Comparison of ENCODE assay signal across 1 fruit fly cellular context in genomic region chr3L:3390525-3390924, dm6.
A peak's percentile ranks its signal among the peaks of the same experiment; 100 is the strongest.
TF ChIP-seq lines count a peak whose summit lies in the region.

No protein-coding gene starts in this region.

TF ChIP-seq in whole organism, embryonic, 481 proteins besides CTCF, POLR2A, EP300 and RAD21 (continued from another document and continues in another):
- TF ChIP-seq odd (GFP tag; optimal IDR thresholded peaks at IDR 0.05; lab: Kevin White, UChicago) (no peak), bsh (GFP tag; optimal IDR thresholded peaks at IDR 0.05; lab: Kevin White, UChicago) (peak in 1 of 2 experiments; percentile 26), wek (GFP tag; optimal IDR thresholded peaks at IDR 0.05; lab: Kevin White, UChicago) (peak; percentile 56), D19A (tag; optimal IDR thresholded peaks at IDR 0.05; lab: Kevin White, UChicago) (no peak), abd-A (tag; optimal IDR thresholded peaks at IDR 0.05; lab: Kevin White, UChicago) (no peak), Gsc (GFP tag; IDR thresholded peaks at IDR 0.05; lab: Robert Waterston, UW) (no peak), aop (GFP tag; IDR thresholded peaks at IDR 0.05; lab: Robert Waterston, UW) (no peak), CG9437 (GFP tag; optimal IDR thresholded peaks at IDR 0.05; lab: Kevin White, UChicago) (no peak), CG8478 (optimal IDR thresholded peaks at IDR 0.05; lab: Kevin White, UChicago) (no peak), Lim3 (GFP tag; IDR thresholded peaks at IDR 0.05; lab: Robert Waterston, UW) (no peak), Blimp-1 (GFP tag; optimal IDR thresholded peaks at IDR 0.05; lab: Kevin White, UChicago) (no peak), D19B (GFP tag; optimal IDR thresholded peaks at IDR 0.05; lab: Kevin White, UChicago) (no peak), CG6765 (GFP tag; optimal IDR thresholded peaks at IDR 0.05; lab: Kevin White, UChicago) (peak; percentile 39), CG9215 (GFP tag; IDR thresholded peaks at IDR 0.05; lab: Robert Waterston, UW) (no peak), CG12071 (GFP tag; optimal IDR thresholded peaks at IDR 0.05; lab: Kevin White, UChicago) (peak; percentile 14), CG14441 (GFP tag; IDR thresholded peaks at IDR 0.05; lab: Robert Waterston, UW) (peak; percentile 38; the same call in 1 of the 2 replicates), klu (GFP tag; IDR thresholded peaks at IDR 0.05; lab: Robert Waterston, UW) (no peak), CG16863 (GFP tag; optimal IDR thresholded peaks at IDR 0.05; lab: Kevin White, UChicago) (no peak), pros (GFP tag; optimal IDR thresholded peaks at IDR 0.05; lab: Kevin White, UChicago) (no peak), inv (GFP tag; IDR thresholded peaks at IDR 0.05; lab: Robert Waterston, UW; ENCODE audit: partially characterized antibody) (no peak), NC2α (GFP tag; optimal IDR thresholded peaks at IDR 0.05; lab: Kevin White, UChicago) (no peak), CG17361 (GFP tag; IDR thresholded peaks at IDR 0.05; lab: Robert Waterston, UW) (no peak), CG4404 (GFP tag; IDR thresholded peaks at IDR 0.05; lab: Robert Waterston, UW) (no peak), CG9797 (GFP tag; optimal IDR thresholded peaks at IDR 0.05; lab: Kevin White, UChicago) (peak; percentile 1), dm (GFP tag; optimal IDR thresholded peaks at IDR 0.05; lab: Kevin White, UChicago) (no peak), Kr (GFP tag; optimal IDR thresholded peaks at IDR 0.05; lab: Kevin White, UChicago) (no peak), CG32767 (GFP tag; IDR thresholded peaks at IDR 0.05; lab: Robert Waterston, UW) (peak; percentile 40; the same call in 1 of the 2 replicates), CG30020 (tag; optimal IDR thresholded peaks at IDR 0.05; lab: Kevin White, UChicago) (no peak), sob (GFP tag; IDR thresholded peaks at IDR 0.05; lab: Robert Waterston, UW) (no peak), CG30431 (GFP tag; optimal IDR thresholded peaks at IDR 0.05; lab: Kevin White, UChicago) (no peak), CG12236 (GFP tag; optimal IDR thresholded peaks at IDR 0.05; lab: Kevin White, UChicago) (peak; percentile 3), org-1 (GFP tag; optimal IDR thresholded peaks at IDR 0.05; lab: Kevin White, UChicago) (peak; percentile 45), Hr3 (GFP tag; optimal IDR thresholded peaks at IDR 0.05; lab: Kevin White, UChicago) (no peak), twi (tag; optimal IDR thresholded peaks at IDR 0.05; lab: Kevin White, UChicago) (no peak), vvl (GFP tag; IDR thresholded peaks at IDR 0.05; lab: Robert Waterston, UW) (0 out of 2 replicates have a peak, but pooled peaks have one; percentile 7), CG3847 (GFP tag; IDR thresholded peaks at IDR 0.05; lab: Robert Waterston, UW) (no peak), CG12769 (tag; optimal IDR thresholded peaks at IDR 0.05; lab: Kevin White, UChicago) (peak; percentile 31), ap (GFP tag; IDR thresholded peaks at IDR 0.05; lab: Robert Waterston, UW) (no peak), Sry-δ (GFP tag; optimal IDR thresholded peaks at IDR 0.05; lab: Kevin White, UChicago) (no peak), Med (GFP tag; lab: Kevin White, UChicago) (peak; percentile 83), CG17186 (GFP tag; optimal IDR thresholded peaks at IDR 0.05; lab: Kevin White, UChicago) (no peak), CG17359 (tag; optimal IDR thresholded peaks at IDR 0.05; lab: Kevin White, UChicago) (no peak), vfl (GFP tag; optimal IDR thresholded peaks at IDR 0.05; lab: Kevin White, UChicago) (no peak), ase (GFP tag; IDR thresholded peaks at IDR 0.05; lab: Robert Waterston, UW) (no peak), CG13624 (GFP tag; optimal IDR thresholded peaks at IDR 0.05; lab: Kevin White, UChicago) (no peak), C15 (GFP tag; IDR thresholded peaks at IDR 0.05; lab: Robert Waterston, UW) (no peak), CG4707 (GFP tag; optimal IDR thresholded peaks at IDR 0.05; lab: Kevin White, UChicago) (peak; percentile 33), CG4360 (GFP tag; IDR thresholded peaks at IDR 0.05; lab: Robert Waterston, UW) (0 out of 2 replicates have a peak, but pooled peaks have one; percentile 10), CG31388 (GFP tag; optimal IDR thresholded peaks at IDR 0.05; lab: Kevin White, UChicago) (no peak), CG5180 (GFP tag; optimal IDR thresholded peaks at IDR 0.05; lab: Kevin White, UChicago) (peak; percentile 13), Vsx1 (GFP tag; optimal IDR thresholded peaks at IDR 0.05; lab: Kevin White, UChicago) (no peak), dan (GFP tag; IDR thresholded peaks at IDR 0.05; lab: Robert Waterston, UW) (no peak), CG14710 (tag; optimal IDR thresholded peaks at IDR 0.05; lab: Kevin White, UChicago) (peak; percentile 2), cg (GFP tag; optimal IDR thresholded peaks at IDR 0.05; lab: Kevin White, UChicago) (no peak), CG11723 (GFP tag; optimal IDR thresholded peaks at IDR 0.05; lab: Kevin White, UChicago) (no peak), exex (tag; optimal IDR thresholded peaks at IDR 0.05; lab: Kevin White, UChicago) (no peak), Rfx (GFP tag; IDR thresholded peaks at IDR 0.05; lab: Robert Waterston, UW) (0 out of 2 replicates have a peak, but pooled peaks have one; percentile 17), sd (tag; optimal IDR thresholded peaks at IDR 0.05; lab: Kevin White, UChicago) (peak; percentile 5), CG6254 (GFP tag; optimal IDR thresholded peaks at IDR 0.05; lab: Kevin White, UChicago) (no peak), PHDP (tag; optimal IDR thresholded peaks at IDR 0.05; lab: Kevin White, UChicago) (no peak), E2f2 (GFP tag; IDR thresholded peaks at IDR 0.05; lab: Robert Waterston, UW) (no peak), sc (optimal IDR thresholded peaks at IDR 0.05; lab: Kevin White, UChicago) (no peak), sc (GFP tag; optimal IDR thresholded peaks at IDR 0.05; lab: Kevin White, UChicago) (no peak), ab (GFP tag; optimal IDR thresholded peaks at IDR 0.05; lab: Kevin White, UChicago) (no peak), Fer2 (tag; optimal IDR thresholded peaks at IDR 0.05; lab: Kevin White, UChicago) (no peak), esg (GFP tag; conservative IDR thresholded peaks at IDR 0.05; lab: Robert Waterston, UW) (no peak), mld (GFP tag; IDR thresholded peaks at IDR 0.05; lab: Robert Waterston, UW; ENCODE audit: partially characterized antibody) (no peak), CG14860 (GFP tag; IDR thresholded peaks at IDR 0.05; lab: Robert Waterston, UW; ENCODE audit: partially characterized antibody) (no peak), repo (GFP tag; optimal IDR thresholded peaks at IDR 0.05; lab: Kevin White, UChicago) (no peak), CG32772 (GFP tag; IDR thresholded peaks at IDR 0.05; lab: Robert Waterston, UW) (0 out of 2 replicates have a peak, but pooled peaks have one; percentile 8), Ssrp (tag; optimal IDR thresholded peaks at IDR 0.05; lab: Kevin White, UChicago) (no peak), hkb (optimal IDR thresholded peaks at IDR 0.05; lab: Kevin White, UChicago) (no peak), hkb (GFP tag; IDR thresholded peaks at IDR 0.05; lab: Robert Waterston, UW) (no peak), kah (GFP tag; optimal IDR thresholded peaks at IDR 0.05; lab: Kevin White, UChicago) (no peak), CG1603 (tag; optimal IDR thresholded peaks at IDR 0.05; lab: Kevin White, UChicago) (peak; percentile 49), CG7928 (GFP tag; optimal IDR thresholded peaks at IDR 0.05; lab: Kevin White, UChicago) (no peak), bab2 (GFP tag; optimal IDR thresholded peaks at IDR 0.05; lab: Kevin White, UChicago) (no peak), Six4 (GFP tag; optimal IDR thresholded peaks at IDR 0.05; lab: Kevin White, UChicago) (no peak), Trl (optimal IDR thresholded peaks at IDR 0.05; lab: Kevin White, UChicago) (no peak), Trl (GFP tag; optimal IDR thresholded peaks at IDR 0.05; lab: Kevin White, UChicago) (no peak), CG10979 (tag; optimal IDR thresholded peaks at IDR 0.05; lab: Kevin White, UChicago) (no peak), ttk (GFP tag; IDR thresholded peaks at IDR 0.05; lab: Robert Waterston, UW) (no peak), sima (GFP tag; optimal IDR thresholded peaks at IDR 0.05; lab: Kevin White, UChicago) (no peak), CG17328 (GFP tag; IDR thresholded peaks at IDR 0.05; lab: Robert Waterston, UW) (peak; percentile 46; the same call in 1 of the 2 replicates), CG11247 (GFP tag; IDR thresholded peaks at IDR 0.05; lab: Robert Waterston, UW) (no peak), p53 (GFP tag; optimal IDR thresholded peaks at IDR 0.05; lab: Kevin White, UChicago) (no peak), NC2β (GFP tag; optimal IDR thresholded peaks at IDR 0.05; lab: Kevin White, UChicago) (no peak), vnd (GFP tag; IDR thresholded peaks at IDR 0.05; lab: Robert Waterston, UW; ENCODE audit: partially characterized antibody) (no peak), gcm (GFP tag; optimal IDR thresholded peaks at IDR 0.05; lab: Kevin White, UChicago) (no peak), HmgD (GFP tag; optimal IDR thresholded peaks at IDR 0.05; lab: Kevin White, UChicago) (no peak), CG7987 (GFP tag; optimal IDR thresholded peaks at IDR 0.05; lab: Kevin White, UChicago) (no peak), Opbp (GFP tag; IDR thresholded peaks at IDR 0.05; lab: Robert Waterston, UW; ENCODE audit: partially characterized antibody) (no peak), NFAT (GFP tag; IDR thresholded peaks at IDR 0.05; lab: Robert Waterston, UW) (no peak), nom (GFP tag; optimal IDR thresholded peaks at IDR 0.05; lab: Kevin White, UChicago) (no peak), CG9817 (tag; optimal IDR thresholded peaks at IDR 0.05; lab: Kevin White, UChicago) (no peak), scrt (GFP tag; optimal IDR thresholded peaks at IDR 0.05; lab: Kevin White, UChicago) (no peak), Fer3 (tag; optimal IDR thresholded peaks at IDR 0.05; lab: Kevin White, UChicago) (no peak), CG2199 (GFP tag; IDR thresholded peaks at IDR 0.05; lab: Robert Waterston, UW) (no peak), CG3281 (GFP tag; optimal IDR thresholded peaks at IDR 0.05; lab: Kevin White, UChicago) (no peak), kni (GFP tag; optimal IDR thresholded peaks at IDR 0.05; lab: Kevin White, UChicago) (peak; percentile 57), Elba2 (GFP tag; optimal IDR thresholded peaks at IDR 0.05; lab: Kevin White, UChicago) (no peak), run (tag; optimal IDR thresholded peaks at IDR 0.05; lab: Kevin White, UChicago) (no peak), Tbp (GFP tag; optimal IDR thresholded peaks at IDR 0.05; lab: Kevin White, UChicago) (no peak), cwo (GFP tag; optimal IDR thresholded peaks at IDR 0.05; lab: Kevin White, UChicago) (no peak), CG3407 (GFP tag; optimal IDR thresholded peaks at IDR 0.05; lab: Kevin White, UChicago) (peak; percentile 10), tna (GFP tag; IDR thresholded peaks at IDR 0.05; lab: Robert Waterston, UW; ENCODE audit: partially characterized antibody) (no peak), Hr39 (optimal IDR thresholded peaks at IDR 0.05; lab: Kevin White, UChicago) (no peak), CG10209 (GFP tag; optimal IDR thresholded peaks at IDR 0.05; lab: Kevin White, UChicago) (peak; percentile 24), CG17829 (tag; optimal IDR thresholded peaks at IDR 0.05; lab: Kevin White, UChicago) (no peak), Neu2 (GFP tag; optimal IDR thresholded peaks at IDR 0.05; lab: Kevin White, UChicago; ENCODE audit: borderline replicate concordance) (no peak), Oli (tag; optimal IDR thresholded peaks at IDR 0.05; lab: Kevin White, UChicago) (no peak), CG7839 (tag; optimal IDR thresholded peaks at IDR 0.05; lab: Kevin White, UChicago) (no peak), ara (GFP tag; IDR thresholded peaks at IDR 0.05; lab: Robert Waterston, UW) (no peak), CG8359 (GFP tag; optimal IDR thresholded peaks at IDR 0.05; lab: Kevin White, UChicago; ENCODE audit: borderline replicate concordance) (no peak), amos (GFP tag; IDR thresholded peaks at IDR 0.05; lab: Robert Waterston, UW; ENCODE audit: partially characterized antibody) (no peak), sens (GFP tag; lab: Kevin White, UChicago) (peak; percentile 79), CG18764 (GFP tag; optimal IDR thresholded peaks at IDR 0.05; lab: Kevin White, UChicago) (no peak), lab (GFP tag; optimal IDR thresholded peaks at IDR 0.05; lab: Kevin White, UChicago) (peak; percentile 22), CG10366 (GFP tag; IDR thresholded peaks at IDR 0.05; lab: Robert Waterston, UW) (no peak), Chrac-16 (GFP tag; optimal IDR thresholded peaks at IDR 0.05; lab: Kevin White, UChicago) (no peak), CG12155 (GFP tag; optimal IDR thresholded peaks at IDR 0.05; lab: Kevin White, UChicago) (no peak), Mad (GFP tag; optimal IDR thresholded peaks at IDR 0.05; lab: Kevin White, UChicago) (no peak), usp (GFP tag; optimal IDR thresholded peaks at IDR 0.05; lab: Kevin White, UChicago) (no peak), CkIIα-i1 (GFP tag; IDR thresholded peaks at IDR 0.05; lab: Robert Waterston, UW) (no peak), Hr78 (GFP tag; optimal IDR thresholded peaks at IDR 0.05; lab: Kevin White, UChicago) (no peak), pzg (GFP tag; optimal IDR thresholded peaks at IDR 0.05; lab: Kevin White, UChicago) (no peak), Jarid2 (GFP tag; optimal IDR thresholded peaks at IDR 0.05; lab: Kevin White, UChicago) (no peak), CG9932 (GFP tag; IDR thresholded peaks at IDR 0.05; lab: Robert Waterston, UW) (peak; percentile 19; the same call in 1 of the 2 replicates), CG9727 (GFP tag; optimal IDR thresholded peaks at IDR 0.05; lab: Kevin White, UChicago) (peak; percentile 23), ssp (GFP tag; IDR thresholded peaks at IDR 0.05; lab: Robert Waterston, UW) (no peak), CG4424 (GFP tag; optimal IDR thresholded peaks at IDR 0.05; lab: Kevin White, UChicago) (no peak), CG33213 (GFP tag; optimal IDR thresholded peaks at IDR 0.05; lab: Kevin White, UChicago) (no peak), HLHmδ (GFP tag; optimal IDR thresholded peaks at IDR 0.05; lab: Kevin White, UChicago) (peak; percentile 45), CG12299 (tag; optimal IDR thresholded peaks at IDR 0.05; lab: Kevin White, UChicago) (no peak), Hmx (GFP tag; optimal IDR thresholded peaks at IDR 0.05; lab: Kevin White, UChicago) (no peak), Abd-B (GFP tag; optimal IDR thresholded peaks at IDR 0.05; lab: Kevin White, UChicago) (no peak), gsb-n (tag; optimal IDR thresholded peaks at IDR 0.05; lab: Kevin White, UChicago) (peak; percentile 10), CG2678 (tag; optimal IDR thresholded peaks at IDR 0.05; lab: Kevin White, UChicago) (peak; percentile 26)
